Worm (Caenorhabditis elegans): ENCODE measurements around the gene F59A7.12.

DNA sequence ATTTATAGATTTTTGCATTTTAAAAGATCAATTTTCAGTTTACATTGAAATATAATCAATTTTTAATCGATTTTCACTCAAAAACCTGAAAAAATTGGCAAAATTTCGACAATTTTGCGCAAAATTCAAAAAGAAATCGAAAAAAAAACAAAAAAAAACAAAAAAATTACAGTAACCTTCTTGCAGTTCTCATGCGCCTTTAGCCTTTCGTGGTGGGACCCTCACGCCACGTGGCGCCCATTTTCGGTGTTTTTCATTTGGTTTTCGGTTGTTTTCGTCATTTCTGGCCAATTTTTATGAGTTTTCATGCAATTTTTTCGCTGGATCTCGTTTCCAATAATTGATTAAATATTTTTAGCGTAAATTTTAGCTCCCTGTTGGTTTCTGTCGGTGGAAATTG lies 37.4 kb downstream of the F59A7.12 start:
- TF ChIP-seq flt-1 (GFP tag; IDR thresholded peaks at IDR 0.05): no peak
- TF ChIP-seq cog-1 (tag; optimal IDR thresholded peaks at IDR 0.05): no peak
- TF ChIP-seq ref-1 (GFP tag; conservative IDR thresholded peaks at IDR 0.05): no peak
- TF ChIP-seq med-1 (GFP tag; optimal IDR thresholded peaks at IDR 0.05; ENCODE audit: insufficient read depth): no peak
- TF ChIP-seq tab-1 (GFP tag; IDR thresholded peaks at IDR 0.05): no peak
- TF ChIP-seq klf-2 (GFP tag; conservative IDR thresholded peaks at IDR 0.05): no peak
- TF ChIP-seq T22C8.4 (GFP tag; IDR thresholded peaks at IDR 0.05): no peak
